Worm (Caenorhabditis elegans) whole organism, early embryonic: ENCODE data around the gene lir-3.

ENCODE experiments used
- B0310.2 ChIP-seq: sonication (generic microtip); optimal IDR thresholded peaks from 2 replicates; lab custom pipeline; 2016; ENCODE audit warnings: mild to moderate bottlenecking, missing genetic modification characterization, missing compliant biosample characterization
- F13C5.2 ChIP-seq: sonication (generic microtip); optimal IDR thresholded peaks from 2 replicates; lab custom pipeline; 2017; ENCODE audit warnings: mild to moderate bottlenecking, missing genetic modification characterization, inconsistent platforms, missing compliant biosample characterization
- aly-1 ChIP-seq: sonication (generic microtip); optimal IDR thresholded peaks from 2 replicates; lab custom pipeline; 2016; ENCODE audit warnings: missing genetic modification characterization, missing compliant biosample characterization
- ama-1 ChIP-seq: fragments of 150-350 bp; optimal IDR thresholded peaks from 2 replicates; lab custom pipeline; 2014
- ceh-13 ChIP-seq: fragments of 200-800 bp; sonication (Bioruptor generic); optimal IDR thresholded peaks from 2 replicates; lab custom pipeline; 2018; ENCODE audit warnings: mild to moderate bottlenecking, missing genetic modification characterization, missing compliant biosample characterization
- ceh-36 ChIP-seq: sonication (generic microtip); optimal IDR thresholded peaks from 2 replicates; lab custom pipeline; 2016; ENCODE audit warnings: missing genetic modification characterization, inconsistent platforms, missing compliant biosample characterization
- ets-7 ChIP-seq: sonication (generic microtip); optimal IDR thresholded peaks from 2 replicates; lab custom pipeline; 2016; ENCODE audit warnings: missing genotype, missing genetic modification characterization, missing compliant biosample characterization
- flt-1 ChIP-seq: fragments of 200-800 bp; sonication (Bioruptor generic); IDR thresholded peaks from 2 replicates; pipeline ENCODE4 v1.3.6; 2022; ENCODE audit warnings: missing genetic modification characterization, missing compliant biosample characterization
- hmbx-1 ChIP-seq: sonication (generic microtip); optimal IDR thresholded peaks from 2 replicates; lab custom pipeline; 2016; ENCODE audit warnings: mild to moderate bottlenecking, missing genetic modification characterization, missing compliant biosample characterization
- hmg-4 ChIP-seq: fragments of 200-800 bp; sonication (Bioruptor generic); optimal IDR thresholded peaks from 2 replicates; lab custom pipeline; 2018; ENCODE audit warnings: mild to moderate bottlenecking, missing genetic modification characterization, missing compliant biosample characterization
- hnd-1 ChIP-seq: sonication (generic microtip); optimal IDR thresholded peaks from 2 replicates; lab custom pipeline; 2016; ENCODE audit warnings: missing genetic modification characterization, missing compliant biosample characterization
- pes-1 ChIP-seq: fragments of 200-800 bp; sonication (Bioruptor generic); IDR thresholded peaks from 2 replicates; pipeline ENCODE4 v1.3.6; 2022; ENCODE audit warnings: missing genetic modification reagents, missing genetic modification characterization, missing compliant biosample characterization
- scrt-1 ChIP-seq: fragments of 200-800 bp; sonication (Bioruptor generic); IDR thresholded peaks from 2 replicates; pipeline ENCODE4 v1.3.6; 2022; ENCODE audit warnings: missing genetic modification characterization, missing compliant biosample characterization
- sea-1 ChIP-seq: fragments of 200-800 bp; sonication (Bioruptor generic); conservative IDR thresholded peaks from 2 replicates; pipeline ENCODE4 v1.3.6; 2022; ENCODE audit warnings: missing genetic modification characterization, missing compliant biosample characterization
- tbx-11 ChIP-seq: fragments of 200-800 bp; sonication (Bioruptor generic); IDR thresholded peaks from 2 replicates; pipeline ENCODE4 v1.3.6; 2022; ENCODE audit warnings: missing genetic modification characterization, missing compliant biosample characterization
- tbx-37 ChIP-seq: fragments of 200-800 bp; sonication (Bioruptor generic); conservative IDR thresholded peaks from 2 replicates; pipeline ENCODE4 v1.3.6; 2022; ENCODE audit warnings: missing genetic modification reagents, missing genetic modification characterization, missing compliant biosample characterization
- tra-4 ChIP-seq: sonication (generic microtip); optimal IDR thresholded peaks from 2 replicates; lab custom pipeline; 2017; ENCODE audit warnings: missing genetic modification characterization, missing compliant biosample characterization

The lir-3 gene

DNA sequence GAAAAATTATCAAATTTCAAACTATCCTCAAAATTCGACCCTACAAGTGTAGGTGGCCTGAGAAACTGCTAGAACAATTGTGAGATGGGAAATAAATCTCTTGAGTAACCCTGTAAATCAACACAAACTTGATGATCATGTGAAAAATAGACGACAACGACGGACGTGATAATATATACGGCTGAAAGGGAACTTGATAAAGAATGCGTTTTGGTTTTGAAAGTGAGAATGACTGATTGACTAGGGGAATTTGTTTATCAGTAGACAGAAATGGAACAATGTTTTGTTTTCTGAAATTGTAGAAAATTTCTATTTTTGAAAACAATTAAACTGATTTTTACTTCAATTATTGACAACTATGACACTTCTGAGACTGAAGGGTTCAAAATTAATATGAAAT is 8.9 kb upstream of the lir-3 start:
- TF ChIP-seq tbx-11 (GFP tag; lab: Robert Waterston, UW): no peak
- TF ChIP-seq hnd-1 (tag; lab: Kevin White, UChicago): no peak
- no peak for TF ChIP-seq tra-4 (tag; lab: Kevin White, UChicago)
- TF ChIP-seq ceh-36: no peak
- no peak for TF ChIP-seq F13C5.2 (tag; lab: Kevin White, UChicago)
- TF ChIP-seq hmg-4: no peak
- TF ChIP-seq hmbx-1 (tag; lab: Kevin White, UChicago): no peak
- TF ChIP-seq ama-1: no peak
- no peak for TF ChIP-seq sea-1 (GFP tag; lab: Robert Waterston, UW)
- TF ChIP-seq scrt-1 (GFP tag; lab: Robert Waterston, UW): no peak
- TF ChIP-seq B0310.2 (tag; lab: Kevin White, UChicago): no peak
- no peak for TF ChIP-seq ceh-13
- no peak for TF ChIP-seq pes-1 (GFP tag; lab: Robert Waterston, UW)

DNA sequence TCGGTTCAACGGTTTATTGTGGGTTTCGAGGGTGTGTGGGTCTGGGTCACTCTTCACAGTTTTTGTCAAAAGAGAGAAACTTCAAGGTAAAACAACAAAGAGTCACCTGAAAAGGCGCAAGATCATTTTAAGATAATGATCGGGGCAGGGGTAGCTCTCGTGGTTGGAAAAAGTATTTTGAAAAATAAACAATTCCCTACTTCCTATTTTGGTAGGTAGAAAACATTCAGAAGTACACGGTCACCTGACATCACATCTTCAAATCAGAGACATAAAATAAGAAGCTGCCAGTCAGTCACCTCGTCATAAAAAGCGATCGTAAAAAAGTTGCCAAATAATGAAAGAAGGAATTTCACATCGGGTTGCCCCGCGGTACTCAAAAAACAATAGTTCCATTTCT is 7.9 kb upstream of the lir-3 start:
- TF ChIP-seq B0310.2 (tag; lab: Kevin White, UChicago) (no peak), tbx-11 (GFP tag; lab: Robert Waterston, UW) (no peak), aly-1 (tag; lab: Kevin White, UChicago) (no peak), hnd-1 (tag; lab: Kevin White, UChicago) (no peak), tra-4 (tag; lab: Kevin White, UChicago) (no peak), sea-1 (GFP tag; lab: Robert Waterston, UW) (no peak), pes-1 (GFP tag; lab: Robert Waterston, UW) (no peak), ceh-13 (no peak), F13C5.2 (tag; lab: Kevin White, UChicago) (no peak), ceh-36 (no peak), flt-1 (GFP tag; lab: Robert Waterston, UW) (no peak), hmbx-1 (tag; lab: Kevin White, UChicago) (no peak)

DNA sequence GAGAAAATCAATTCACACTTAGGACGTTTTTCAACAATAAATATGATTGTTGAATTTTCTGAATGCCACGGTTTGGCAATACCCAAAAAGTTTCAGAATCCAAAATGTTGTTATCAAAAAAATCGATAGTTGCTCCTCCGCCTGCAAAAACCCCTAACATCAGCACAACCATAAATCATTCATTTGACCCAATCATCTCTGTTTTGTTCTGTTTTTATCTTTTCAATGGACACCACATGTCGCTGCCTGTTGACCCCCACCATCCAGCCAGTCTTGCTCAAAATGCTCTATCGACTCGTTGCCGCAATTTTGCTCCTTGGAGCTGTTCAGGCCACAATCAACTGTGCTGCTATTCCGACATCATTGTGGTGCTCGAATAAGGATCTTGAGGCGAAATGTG is 3.4 kb upstream of the lir-3 start, which contains the start of gene F37H8.5:
Gene F37H8.5, plus strand, starts transcription at position 181 of the 400 bp plus-strand sequence.
- no peak for TF ChIP-seq ceh-13

DNA sequence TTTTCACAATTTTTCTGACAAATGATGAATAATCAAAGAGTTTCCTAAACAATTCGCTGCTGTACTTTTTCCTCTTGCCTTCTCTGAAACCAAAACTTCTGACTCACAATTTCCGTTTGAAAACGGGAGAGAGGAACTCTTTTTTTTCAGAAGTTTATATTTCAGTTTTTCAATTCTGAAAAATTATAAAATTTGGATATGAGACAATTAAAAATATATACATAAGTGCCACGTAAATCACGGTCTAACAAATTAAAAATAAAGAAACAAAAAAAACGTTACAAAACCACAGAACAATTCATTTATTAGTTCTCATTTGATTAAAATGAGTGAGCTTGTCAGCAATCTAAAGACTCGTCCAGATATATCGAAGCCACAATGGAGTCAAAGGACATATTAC is 1.1 kb upstream of the lir-3 start, which contains the start of gene sfxn-1.2:
Gene sfxn-1.2, plus strand, starts transcription at position 301 of the 400 bp plus-strand sequence.
- TF ChIP-seq pes-1 (GFP tag; lab: Robert Waterston, UW) (no peak), tbx-37 (GFP tag; lab: Robert Waterston, UW) (no peak), aly-1 (tag; lab: Kevin White, UChicago) (no peak)

DNA sequence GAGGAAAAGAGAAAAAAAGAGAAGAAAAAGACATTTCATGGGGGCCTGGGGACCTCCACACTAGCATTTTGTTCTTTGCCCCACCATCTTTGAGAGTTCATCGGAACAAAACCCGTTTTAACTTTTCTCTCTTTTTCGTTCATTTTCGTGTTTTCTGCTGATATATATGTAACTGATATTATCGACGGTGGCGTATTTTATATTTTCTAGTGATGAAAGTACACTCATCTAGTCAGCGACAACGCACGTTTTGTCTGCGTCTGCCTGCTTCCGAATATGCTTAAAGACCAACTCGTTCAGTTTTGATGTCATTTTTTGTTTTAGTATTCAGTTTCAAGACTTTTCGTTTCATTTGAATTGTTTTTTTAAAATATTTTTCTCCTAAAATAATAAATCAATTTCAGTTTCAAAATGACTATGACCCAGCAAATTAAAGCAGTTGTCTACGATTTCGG is 3.3 kb downstream of the lir-3 start, which contains the start of gene bigr-1:
Gene bigr-1, plus strand, starts transcription at position 405 of the 455 bp plus-strand sequence.
- no peak for TF ChIP-seq tbx-11 (GFP tag; lab: Robert Waterston, UW)
- no peak for TF ChIP-seq sea-1 (GFP tag; lab: Robert Waterston, UW)
- TF ChIP-seq scrt-1 (GFP tag; lab: Robert Waterston, UW): no peak
- TF ChIP-seq ets-7: no peak
- no peak for TF ChIP-seq ceh-13

DNA sequence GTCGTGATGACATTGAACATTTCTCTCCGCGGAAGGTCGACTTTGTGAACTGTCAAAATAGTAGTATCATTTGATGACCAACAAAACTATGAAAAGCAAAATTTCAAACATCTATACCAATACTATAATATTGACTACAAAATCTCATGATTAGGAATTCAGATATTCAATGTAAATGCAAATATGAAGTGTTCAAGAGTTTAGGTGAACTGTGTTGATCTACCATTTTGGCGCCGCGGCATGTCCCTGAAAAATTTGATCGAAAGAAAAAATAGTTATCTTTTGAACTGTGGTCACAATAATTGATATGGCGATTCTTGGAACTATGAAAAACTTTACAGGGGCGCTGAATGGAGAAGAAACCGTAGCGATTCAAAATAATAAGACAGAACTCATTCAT is 5.9 kb downstream of the lir-3 start:
- TF ChIP-seq tbx-11 (GFP tag; lab: Robert Waterston, UW): no peak
- TF ChIP-seq flt-1 (GFP tag; lab: Robert Waterston, UW): no peak
- no peak for TF ChIP-seq B0310.2 (tag; lab: Kevin White, UChicago)
- no peak for TF ChIP-seq sea-1 (GFP tag; lab: Robert Waterston, UW)
- no peak for TF ChIP-seq tra-4 (tag; lab: Kevin White, UChicago)
- TF ChIP-seq pes-1 (GFP tag; lab: Robert Waterston, UW): no peak
- TF ChIP-seq ceh-36: no peak
- TF ChIP-seq hmbx-1 (tag; lab: Kevin White, UChicago): no peak
- no peak for TF ChIP-seq aly-1 (tag; lab: Kevin White, UChicago)
- TF ChIP-seq hmg-4: no peak

DNA sequence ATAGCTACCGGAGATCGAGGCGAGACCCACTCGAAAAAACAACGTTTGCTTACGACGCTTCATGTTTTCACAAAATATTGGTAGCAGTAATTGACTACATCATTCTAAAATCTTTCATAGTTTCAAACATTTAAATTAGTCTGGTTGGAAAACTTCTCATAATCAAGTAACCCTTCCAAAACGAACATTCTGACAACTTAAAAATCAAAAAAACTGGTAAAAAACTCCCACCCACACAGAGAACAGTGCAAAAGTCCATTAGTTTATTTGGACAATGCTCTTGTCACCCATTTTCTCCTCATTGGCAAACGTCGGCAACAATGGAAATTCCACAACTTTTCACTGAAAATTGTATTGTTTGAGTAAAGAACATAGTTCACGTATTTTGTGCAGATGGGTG is 7.2 kb downstream of the lir-3 start, which contains the start of gene F37H8.6:
Gene F37H8.6, minus strand, starts transcription at position 101 of the 400 bp plus-strand sequence.
- TF ChIP-seq ets-7: no peak
- TF ChIP-seq aly-1 (tag; lab: Kevin White, UChicago): no peak
- TF ChIP-seq hmg-4: no peak
- no peak for TF ChIP-seq hmbx-1 (tag; lab: Kevin White, UChicago)
- no peak for TF ChIP-seq ceh-13
- no peak for TF ChIP-seq scrt-1 (GFP tag; lab: Robert Waterston, UW)
- TF ChIP-seq flt-1 (GFP tag; lab: Robert Waterston, UW): no peak
- no peak for TF ChIP-seq tra-4 (tag; lab: Kevin White, UChicago)
- TF ChIP-seq sea-1 (GFP tag; lab: Robert Waterston, UW): no peak
- TF ChIP-seq tbx-37 (GFP tag; lab: Robert Waterston, UW): no peak
- no peak for TF ChIP-seq B0310.2 (tag; lab: Kevin White, UChicago)
- TF ChIP-seq hnd-1 (tag; lab: Kevin White, UChicago): no peak
- TF ChIP-seq ama-1: no peak

DNA sequence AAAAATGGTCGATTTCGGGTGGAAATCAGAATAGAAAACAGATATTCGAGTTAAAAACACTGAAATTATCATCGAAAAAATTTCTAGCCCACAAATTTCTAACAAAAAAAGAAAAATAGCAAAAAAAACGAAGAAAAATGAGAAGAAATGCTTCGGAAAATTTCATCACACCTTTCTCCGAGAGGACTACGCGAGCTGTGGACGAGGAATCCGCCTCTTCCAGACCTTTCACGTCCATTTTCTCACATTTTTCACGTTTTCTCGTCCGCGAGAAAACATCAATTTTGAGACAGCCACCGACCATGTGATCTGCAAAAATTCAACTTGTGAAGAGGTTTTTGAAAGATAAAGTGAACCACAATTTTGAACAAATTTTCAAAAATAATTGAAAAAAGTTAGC is 8.2 kb downstream of the lir-3 start:
- TF ChIP-seq scrt-1 (GFP tag; lab: Robert Waterston, UW) (no peak), tra-4 (tag; lab: Kevin White, UChicago) (no peak), sea-1 (GFP tag; lab: Robert Waterston, UW) (no peak)

DNA sequence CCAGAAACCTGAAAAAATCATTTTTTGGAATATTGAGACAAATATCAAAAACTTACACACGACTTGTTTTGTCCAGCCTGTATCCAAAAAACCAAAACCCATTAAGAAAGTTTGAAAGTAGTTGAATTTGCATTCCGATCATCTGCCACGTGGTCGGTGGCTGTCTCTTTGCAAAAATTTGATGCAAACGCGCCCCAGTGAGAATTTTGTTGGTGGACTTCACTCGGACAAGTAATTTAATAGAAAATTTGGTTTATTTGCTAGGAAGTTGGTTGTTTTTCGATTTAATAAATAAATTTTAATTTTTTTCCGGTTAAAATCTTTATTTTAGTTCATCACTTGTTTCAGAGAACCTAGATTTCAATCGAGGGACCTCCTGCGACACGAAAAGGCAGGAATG is 9.3 kb downstream of the lir-3 start:
- TF ChIP-seq hnd-1 (tag; lab: Kevin White, UChicago) (no peak), aly-1 (tag; lab: Kevin White, UChicago) (no peak), hmbx-1 (tag; lab: Kevin White, UChicago) (no peak), ets-7 (no peak), hmg-4 (no peak), flt-1 (GFP tag; lab: Robert Waterston, UW) (no peak), ceh-13 (no peak), pes-1 (GFP tag; lab: Robert Waterston, UW) (no peak), tbx-37 (GFP tag; lab: Robert Waterston, UW) (no peak), F13C5.2 (tag; lab: Kevin White, UChicago) (no peak), tra-4 (tag; lab: Kevin White, UChicago) (no peak), ceh-36 (no peak), scrt-1 (GFP tag; lab: Robert Waterston, UW) (no peak), B0310.2 (tag; lab: Kevin White, UChicago) (no peak), ama-1 (no peak), tbx-11 (GFP tag; lab: Robert Waterston, UW) (no peak), sea-1 (GFP tag; lab: Robert Waterston, UW) (no peak)
